Worm (Caenorhabditis elegans) whole organism, mixed stage, embryonic: ENCODE measurements around the gene F18E3.10.

Source experiments
- ceh-83 ChIP-seq: fragments of 200-800 bp; sonication (Bioruptor generic); optimal IDR thresholded peaks from 2 replicates; lab custom pipeline; 2018; ENCODE audit warnings: mild to moderate bottlenecking, missing genetic modification characterization, missing compliant biosample characterization
- cnd-1 ChIP-seq: fragments of 200-800 bp; sonication (Bioruptor generic); optimal IDR thresholded peaks from 2 replicates; lab custom pipeline; 2018; ENCODE audit warnings: mild to moderate bottlenecking, missing genetic modification characterization, missing compliant biosample characterization
- elt-1 ChIP-seq: sonication (generic microtip); optimal IDR thresholded peaks from 2 replicates; lab custom pipeline; 2017; ENCODE audit warnings: missing genetic modification characterization, mild to moderate bottlenecking, missing compliant biosample characterization, antibody characterized with exemption, moderate library complexity, borderline replicate concordance; ENCODE audit not compliant: insufficient read depth
- lin-13 ChIP-seq: fragments of 150-350 bp; optimal IDR thresholded peaks from 2 replicates; lab custom pipeline; 2014; ENCODE audit warnings: missing biosample characterization, missing genetic modification characterization
- lsy-2 ChIP-seq: fragments of 150-350 bp; optimal IDR thresholded peaks from 2 replicates; lab custom pipeline; 2014; ENCODE audit warnings: missing biosample characterization, missing genetic modification characterization
- mab-5 ChIP-seq: fragments of 150-350 bp; optimal IDR thresholded peaks from 2 replicates; lab custom pipeline; 2014; ENCODE audit warnings: missing biosample characterization, missing genetic modification characterization
- pha-4 ChIP-seq: fragments of 150-350 bp; optimal IDR thresholded peaks from 2 replicates; lab custom pipeline; 2018; ENCODE audit warnings: missing biosample characterization, missing genetic modification reagents, missing genetic modification characterization
- snpc-4 ChIP-seq: fragments of 150-350 bp; optimal IDR thresholded peaks from 2 replicates; lab custom pipeline; 2014; ENCODE audit warnings: missing biosample characterization, missing genetic modification characterization
- unc-39 ChIP-seq: fragments of 150-350 bp; optimal IDR thresholded peaks from 2 replicates; lab custom pipeline; 2014; ENCODE audit warnings: missing biosample characterization, missing genetic modification characterization
- unc-62 ChIP-seq: fragments of 150-350 bp; optimal IDR thresholded peaks from 2 replicates; lab custom pipeline; 2014; ENCODE audit warnings: missing biosample characterization, missing genetic modification reagents, missing genetic modification characterization
- ztf-11 ChIP-seq: fragments of 150-350 bp; optimal IDR thresholded peaks from 2 replicates; lab custom pipeline; 2014; ENCODE audit warnings: missing biosample characterization, missing genetic modification characterization

- TF ChIP-seq lin-13 (tag; lab: Kevin White, UChicago), result no peak
- no peak for TF ChIP-seq pha-4 (tag; lab: Kevin White, UChicago)
- no peak for TF ChIP-seq ceh-83
- no peak for TF ChIP-seq snpc-4 (tag; lab: Kevin White, UChicago)
- no peak for TF ChIP-seq unc-62 (GFP tag; lab: Kevin White, UChicago)
- TF ChIP-seq elt-1 (tag; lab: Kevin White, UChicago), result no peak
- TF ChIP-seq ztf-11, result no peak
- no peak for TF ChIP-seq cnd-1 (tag; lab: Kevin White, UChicago)
- TF ChIP-seq unc-39 (tag; lab: Kevin White, UChicago), result no peak
- TF ChIP-seq lsy-2 (tag; lab: Kevin White, UChicago), result no peak
- no peak for TF ChIP-seq mab-5 (tag; lab: Kevin White, UChicago)
Measured at ce11 chrV:7402355-7402754, 21.9 kb downstream of the F18E3.10 start, which contains the start of gene srj-13.
